Fruit fly (Drosophila melanogaster) whole organism, embryonic: ENCODE measurements around the gene Gnpat.

Experiments
- CG10462 ChIP-seq: fragments of 200-800 bp; sonication (Bioruptor generic); optimal IDR thresholded peaks from 2 replicates; lab custom pipeline; 2016; ENCODE audit warnings: missing biosample characterization, missing genetic modification characterization
- CG14014 ChIP-seq: fragments of 200-800 bp; sonication (Bioruptor generic); IDR thresholded peaks from 2 replicates; pipeline ENCODE4 v1.3.6; 2022; ENCODE audit warnings: missing biosample characterization, missing genetic modification characterization
- CG14710 ChIP-seq: fragments of 200-800 bp; sonication (Bioruptor generic); optimal IDR thresholded peaks from 3 replicates; lab custom pipeline; 2019; ENCODE audit warnings: missing biosample characterization, mild to moderate bottlenecking, missing genetic modification characterization, moderate library complexity
- CG16813 ChIP-seq: fragments of 200-800 bp; sonication (Bioruptor generic); IDR thresholded peaks from 3 replicates; pipeline ENCODE4 v1.3.6; 2022; ENCODE audit warnings: missing biosample characterization, missing genetic modification characterization; ENCODE audit not compliant: partially characterized antibody
- CG17186 ChIP-seq: fragments of 200-800 bp; sonication (Bioruptor generic); optimal IDR thresholded peaks from 3 replicates; lab custom pipeline; 2017; ENCODE audit warnings: missing biosample characterization, missing genetic modification reagents, missing genetic modification characterization
- CG18262 ChIP-seq: fragments of 200-800 bp; optimal IDR thresholded peaks from 3 replicates; lab custom pipeline; 2019; ENCODE audit warnings: missing biosample characterization, mild to moderate bottlenecking, missing genetic modification characterization, moderate library complexity
- CG18619 ChIP-seq: fragments of 200-800 bp; sonication (Bioruptor generic); optimal IDR thresholded peaks from 3 replicates; lab custom pipeline; 2017; ENCODE audit warnings: missing biosample characterization, mild to moderate bottlenecking, missing genetic modification characterization
- CG2129 ChIP-seq: fragments of 200-800 bp; sonication (Bioruptor generic); IDR thresholded peaks from 2 replicates; pipeline ENCODE4 v1.3.6; 2022; ENCODE audit warnings: missing biosample characterization, missing genetic modification characterization; ENCODE audit not compliant: partially characterized antibody
- CG2889 ChIP-seq: fragments of 200-800 bp; sonication (Bioruptor generic); IDR thresholded peaks from 3 replicates; pipeline ENCODE4 v1.3.6; 2022; ENCODE audit warnings: missing biosample characterization, missing genetic modification characterization
- CG34224 ChIP-seq: fragments of 200-800 bp; sonication (Bioruptor generic); IDR thresholded peaks from 3 replicates; pipeline ENCODE4 v1.3.6; 2022; ENCODE audit warnings: missing biosample characterization, missing genetic modification characterization; ENCODE audit not compliant: partially characterized antibody
- CG34376 ChIP-seq: fragments of 200-800 bp; sonication (Bioruptor generic); optimal IDR thresholded peaks from 2 replicates; lab custom pipeline; 2018; ENCODE audit warnings: missing biosample characterization, mild to moderate bottlenecking, missing genetic modification characterization
- CG3847 ChIP-seq: fragments of 200-800 bp; sonication (Bioruptor generic); IDR thresholded peaks from 2 replicates; pipeline ENCODE4 v1.3.6; 2022; ENCODE audit warnings: missing biosample characterization, missing genetic modification characterization
- CG42726 ChIP-seq: fragments of 200-800 bp; sonication (Bioruptor generic); IDR thresholded peaks from 2 replicates; pipeline ENCODE4 v1.3.6; 2022; ENCODE audit warnings: missing biosample characterization, missing genetic modification characterization; ENCODE audit not compliant: partially characterized antibody
- CG4360 ChIP-seq: fragments of 200-800 bp; sonication (Bioruptor generic); IDR thresholded peaks from 2 replicates; pipeline ENCODE4 v1.3.6; 2022; ENCODE audit warnings: missing biosample characterization, missing genetic modification characterization
- CG7786 ChIP-seq: fragments of 200-800 bp; sonication (Bioruptor generic); optimal IDR thresholded peaks from 2 replicates; lab custom pipeline; 2016; ENCODE audit warnings: missing biosample characterization, missing genetic modification characterization
- CG8944 ChIP-seq: fragments of 200-800 bp; sonication (Bioruptor generic); optimal IDR thresholded peaks from 3 replicates; lab custom pipeline; 2016; ENCODE audit warnings: missing biosample characterization, missing genetic modification characterization
- CG9727 ChIP-seq: fragments of 200-800 bp; sonication (Bioruptor generic); optimal IDR thresholded peaks from 3 replicates; lab custom pipeline; 2017; ENCODE audit warnings: missing biosample characterization, mild to moderate bottlenecking, missing genetic modification characterization
- CHES-1-like ChIP-seq: fragments of 200-800 bp; sonication (Bioruptor generic); optimal IDR thresholded peaks from 2 replicates; lab custom pipeline; 2016; ENCODE audit warnings: missing biosample characterization, missing genetic modification characterization
- Dp ChIP-seq: fragments of 200-800 bp; sonication (Bioruptor generic); optimal IDR thresholded peaks from 2 replicates; lab custom pipeline; 2018; ENCODE audit warnings: missing biosample characterization, mild to moderate bottlenecking, missing genetic modification characterization, moderate library complexity
- Ets97D ChIP-seq: fragments of 200-800 bp; sonication (Bioruptor generic); optimal IDR thresholded peaks from 3 replicates; lab custom pipeline; 2016; ENCODE audit warnings: missing biosample characterization, missing genetic modification characterization
- HHEX ChIP-seq: fragments of 200-800 bp; sonication (Bioruptor generic); optimal IDR thresholded peaks from 3 replicates; lab custom pipeline; 2017; ENCODE audit warnings: missing biosample characterization, mild to moderate bottlenecking, missing genetic modification characterization, missing genetic modification reagents
- HLH3B ChIP-seq: fragments of 200-800 bp; sonication (Bioruptor generic); IDR thresholded peaks from 2 replicates; pipeline ENCODE4 v1.3.6; 2022; ENCODE audit warnings: missing biosample characterization, missing genetic modification characterization
- HLH4C ChIP-seq: fragments of 200-800 bp; sonication (Bioruptor generic); IDR thresholded peaks from 3 replicates; pipeline ENCODE4 v1.3.6; 2022; ENCODE audit warnings: missing biosample characterization, missing genetic modification characterization; ENCODE audit not compliant: partially characterized antibody
- Hey ChIP-seq: fragments of 200-800 bp; sonication (Bioruptor generic); optimal IDR thresholded peaks from 3 replicates; lab custom pipeline; 2018; ENCODE audit warnings: missing biosample characterization, mild to moderate bottlenecking, missing genetic modification characterization
- Hsf ChIP-seq: fragments of 200-800 bp; sonication (Bioruptor generic); optimal IDR thresholded peaks from 3 replicates; lab custom pipeline; 2016; ENCODE audit warnings: missing biosample characterization, missing genetic modification characterization
- MESR4 ChIP-seq: fragments of 200-800 bp; sonication (Bioruptor generic); optimal IDR thresholded peaks from 2 replicates; lab custom pipeline; 2018; ENCODE audit warnings: missing biosample characterization, mild to moderate bottlenecking, missing genetic modification characterization, moderate library complexity
- Mad ChIP-seq: fragments of 200-800 bp; sonication (Bioruptor generic); optimal IDR thresholded peaks from 2 replicates; lab custom pipeline; 2016; ENCODE audit warnings: missing biosample characterization, missing genetic modification characterization
- Mrtf ChIP-seq: fragments of 200-800 bp; sonication (Bioruptor generic); IDR thresholded peaks from 3 replicates; pipeline ENCODE4 v1.3.6; 2022; ENCODE audit warnings: missing biosample characterization, missing genetic modification characterization
- Myb ChIP-seq: fragments of 200-800 bp; sonication (Bioruptor generic); optimal IDR thresholded peaks from 2 replicates; lab custom pipeline; 2016; ENCODE audit warnings: missing biosample characterization, missing genetic modification characterization
- Opbp ChIP-seq: fragments of 200-800 bp; sonication (Bioruptor generic); IDR thresholded peaks from 3 replicates; pipeline ENCODE4 v1.3.6; 2022; ENCODE audit warnings: missing biosample characterization, missing genetic modification characterization; ENCODE audit not compliant: partially characterized antibody
- Ravus ChIP-seq: fragments of 200-800 bp; sonication (Bioruptor generic); IDR thresholded peaks from 2 replicates; pipeline ENCODE4 v1.3.6; 2022; ENCODE audit warnings: missing biosample characterization, missing genetic modification characterization
- Rfx ChIP-seq: fragments of 200-800 bp; sonication (Bioruptor generic); IDR thresholded peaks from 2 replicates; pipeline ENCODE4 v1.3.6; 2022; ENCODE audit warnings: missing biosample characterization, missing genetic modification characterization
- Sin3A ChIP-seq: fragments of >200 bp; optimal IDR thresholded peaks from 2 replicates; lab custom pipeline; 2018
- Taf1 ChIP-seq: fragments of 200-800 bp; sonication (Bioruptor generic); IDR thresholded peaks from 2 replicates; pipeline ENCODE4 v1.3.6; 2022; ENCODE audit warnings: missing biosample characterization, missing genetic modification characterization
- az2 ChIP-seq: fragments of 200-800 bp; sonication (Bioruptor generic); optimal IDR thresholded peaks from 3 replicates; lab custom pipeline; 2016; ENCODE audit warnings: missing biosample characterization, missing genetic modification characterization
- dpn ChIP-seq, 2 experiments: fragments of 200-800 bp; sonication (Bioruptor generic); optimal IDR thresholded peaks; 3 replicates each; lab custom pipeline; 2016; ENCODE audit warnings: missing biosample characterization in 2 of 2, missing genetic modification characterization in 2 of 2
- ftz-f1 ChIP-seq: fragments of 200-800 bp; sonication (Bioruptor generic); optimal IDR thresholded peaks from 2 replicates; lab custom pipeline; 2016; ENCODE audit warnings: missing biosample characterization, missing genetic modification characterization
- gt ChIP-seq: fragments of 200-800 bp; sonication (Bioruptor generic); IDR thresholded peaks from 2 replicates; pipeline ENCODE4 v1.3.6; 2022; ENCODE audit warnings: missing biosample characterization, missing genetic modification characterization
- hbn ChIP-seq: fragments of 200-800 bp; sonication (Bioruptor generic); IDR thresholded peaks from 2 replicates; pipeline ENCODE4 v1.3.6; 2022; ENCODE audit warnings: missing biosample characterization, missing genetic modification characterization; ENCODE audit not compliant: partially characterized antibody
- hkb ChIP-seq, 2 experiments: fragments of 200-800 bp in 1 of 2; fragments of >200 bp in 1 of 2; sonication (Bioruptor generic) in 1 of 2; IDR thresholded peaks in 1 of 2; optimal IDR thresholded peaks in 1 of 2; 2 replicates each; pipeline versions ENCODE4 v1.3.6 to Lab custom; 2017 to 2022; ENCODE audit warnings: missing biosample characterization in 1 of 2, missing genetic modification characterization in 1 of 2
- jumu ChIP-seq: fragments of 200-800 bp; sonication (Bioruptor generic); optimal IDR thresholded peaks from 3 replicates; lab custom pipeline; 2016; ENCODE audit warnings: missing biosample characterization, missing genetic modification characterization
- knrl ChIP-seq: fragments of 200-800 bp; sonication (Bioruptor generic); IDR thresholded peaks from 3 replicates; pipeline ENCODE4 v1.3.6; 2022; ENCODE audit warnings: missing biosample characterization, missing genetic modification characterization; ENCODE audit not compliant: partially characterized antibody
- mirr ChIP-seq: fragments of 200-800 bp; sonication (Bioruptor generic); optimal IDR thresholded peaks from 3 replicates; lab custom pipeline; 2018; ENCODE audit warnings: missing biosample characterization, mild to moderate bottlenecking, missing genetic modification characterization
- org-1 ChIP-seq: fragments of 200-800 bp; sonication (Bioruptor generic); optimal IDR thresholded peaks from 2 replicates; lab custom pipeline; 2017; ENCODE audit warnings: missing biosample characterization, missing genetic modification characterization
- pzg ChIP-seq: fragments of 200-800 bp; sonication (Bioruptor generic); optimal IDR thresholded peaks from 3 replicates; lab custom pipeline; 2018; ENCODE audit warnings: missing biosample characterization, mild to moderate bottlenecking, missing genetic modification characterization, moderate library complexity
- ranshi ChIP-seq: fragments of 200-800 bp; sonication (Bioruptor generic); IDR thresholded peaks from 2 replicates; pipeline ENCODE4 v1.3.6; 2022; ENCODE audit warnings: missing biosample characterization, missing genetic modification characterization
- sna ChIP-seq: fragments of 200-800 bp; sonication (Bioruptor generic); IDR thresholded peaks from 2 replicates; pipeline ENCODE4 v1.3.6; 2022; ENCODE audit warnings: missing biosample characterization, missing genetic modification characterization; ENCODE audit not compliant: partially characterized antibody
- sqz ChIP-seq: fragments of 200-800 bp; sonication (Bioruptor generic); optimal IDR thresholded peaks from 3 replicates; lab custom pipeline; 2018; ENCODE audit warnings: missing biosample characterization, mild to moderate bottlenecking, missing genetic modification characterization
- tio ChIP-seq: fragments of 200-800 bp; sonication (Bioruptor generic); optimal IDR thresholded peaks from 2 replicates; lab custom pipeline; 2017; ENCODE audit warnings: missing biosample characterization, missing genetic modification characterization, inconsistent platforms
- vvl ChIP-seq: fragments of 200-800 bp; sonication (Bioruptor generic); IDR thresholded peaks from 2 replicates; pipeline ENCODE4 v1.3.6; 2022; ENCODE audit warnings: missing biosample characterization, missing genetic modification characterization
- zf30C ChIP-seq: fragments of 200-800 bp; sonication (Bioruptor generic); optimal IDR thresholded peaks from 3 replicates; lab custom pipeline; 2018; ENCODE audit warnings: missing biosample characterization, mild to moderate bottlenecking, missing genetic modification characterization

The Gnpat gene

DNA sequence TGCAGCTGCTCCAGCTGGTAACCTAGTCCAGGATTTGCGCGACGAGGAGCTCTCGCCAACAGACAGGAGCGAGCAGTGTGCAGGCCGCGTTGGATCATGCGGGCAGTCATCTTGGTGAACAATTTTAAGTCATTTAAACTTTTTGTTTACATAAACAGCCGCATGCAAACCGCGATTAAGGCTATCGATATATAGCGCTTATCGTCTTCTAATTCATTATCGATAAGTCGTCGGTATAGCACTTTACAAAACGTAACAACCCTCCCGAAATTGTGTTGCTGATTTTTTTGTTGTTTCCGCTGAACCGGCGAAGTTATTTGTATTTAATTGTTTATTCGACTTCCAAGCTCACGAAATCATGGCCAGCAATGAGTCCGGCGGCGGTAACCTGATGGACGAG, 14.0 kb downstream of the Gnpat start, which contains the start of the genes CG4553 and MED28 (continued):
- no peak for TF ChIP-seq ranshi (GFP tag; lab: Robert Waterston, UW)
- TF ChIP-seq org-1 (GFP tag; lab: Kevin White, UChicago) = no peak
- TF ChIP-seq az2 (GFP tag; lab: Kevin White, UChicago) = no peak
- TF ChIP-seq CG14710 (tag; lab: Kevin White, UChicago) = peak; percentile 4
- no peak for TF ChIP-seq CG18262 (tag; lab: Kevin White, UChicago)
- TF ChIP-seq jumu (GFP tag; lab: Kevin White, UChicago) = no peak
- no peak for TF ChIP-seq HHEX (GFP tag; lab: Kevin White, UChicago)
- TF ChIP-seq Sin3A (lab: Kevin White, UChicago) = peak; percentile 38
- peak; percentile 79 for TF ChIP-seq CG16813 (GFP tag; lab: Robert Waterston, UW)
- TF ChIP-seq hkb (optimal IDR thresholded peaks at IDR 0.05; lab: Kevin White, UChicago) = no peak
- no peak for TF ChIP-seq hkb (GFP tag; IDR thresholded peaks at IDR 0.05; lab: Robert Waterston, UW)
- TF ChIP-seq sqz = peak; percentile 13
- TF ChIP-seq hbn (GFP tag; lab: Robert Waterston, UW) = peak; percentile 85
- TF ChIP-seq Ravus (GFP tag; lab: Robert Waterston, UW) = no peak
- TF ChIP-seq tio (GFP tag; lab: Kevin White, UChicago) = no peak
- no peak for TF ChIP-seq Taf1 (GFP tag; lab: Robert Waterston, UW)
- TF ChIP-seq CG9727 (GFP tag; lab: Kevin White, UChicago) = no peak
- peak; percentile 60 for TF ChIP-seq Ets97D (GFP tag; lab: Kevin White, UChicago)
- no peak for TF ChIP-seq CG8944 (GFP tag; lab: Kevin White, UChicago)
- TF ChIP-seq dpn (GFP tag; optimal IDR thresholded peaks at IDR 0.05; lab: Kevin White, UChicago) = no peak
- no peak for TF ChIP-seq Hsf (GFP tag; lab: Kevin White, UChicago)
- TF ChIP-seq CG2129 (GFP tag; lab: Robert Waterston, UW) = peak; percentile 55
- 0 out of 2 replicates have a peak, but pooled peaks have one; percentile 28 for TF ChIP-seq vvl (GFP tag; lab: Robert Waterston, UW)
- TF ChIP-seq CG3847 (GFP tag; lab: Robert Waterston, UW) = no peak
- peak; percentile 45 for TF ChIP-seq Myb (GFP tag; lab: Kevin White, UChicago)
- peak; percentile 50 for TF ChIP-seq pzg
- peak; percentile 58 for TF ChIP-seq MESR4 (GFP tag; lab: Kevin White, UChicago)
- no peak for TF ChIP-seq CG18619 (GFP tag; lab: Kevin White, UChicago)
- TF ChIP-seq CHES-1-like (GFP tag; lab: Kevin White, UChicago) = no peak
- TF ChIP-seq CG14014 = no peak
- no peak for TF ChIP-seq mirr (GFP tag; lab: Kevin White, UChicago)
- TF ChIP-seq Hey (tag; lab: Kevin White, UChicago) = no peak
- TF ChIP-seq knrl (GFP tag; lab: Robert Waterston, UW) = peak; percentile 71
- TF ChIP-seq Opbp (GFP tag; lab: Robert Waterston, UW) = peak; percentile 87; the same call in 2 of the 3 replicates
- TF ChIP-seq gt = no peak
- no peak for TF ChIP-seq zf30C
- no peak for TF ChIP-seq CG10462 (GFP tag; lab: Kevin White, UChicago)
- TF ChIP-seq CG17186 = peak; percentile 60
- TF ChIP-seq CG34376 = peak; percentile 22
- TF ChIP-seq Dp (GFP tag; lab: Kevin White, UChicago) = peak; percentile 61
- TF ChIP-seq CG2889 (GFP tag; lab: Robert Waterston, UW) = no peak
- TF ChIP-seq Mad = no peak
- TF ChIP-seq CG7786 (GFP tag; lab: Kevin White, UChicago) = no peak
- TF ChIP-seq ftz-f1 (GFP tag; lab: Kevin White, UChicago) = no peak
- no peak for TF ChIP-seq CG4360 (GFP tag; lab: Robert Waterston, UW)
- TF ChIP-seq CG34224 (GFP tag; lab: Robert Waterston, UW) = peak; percentile 89
- TF ChIP-seq sna (GFP tag; lab: Robert Waterston, UW) = peak; percentile 87
- no peak for TF ChIP-seq Mrtf (GFP tag; lab: Robert Waterston, UW)
- TF ChIP-seq HLH3B = no peak
- TF ChIP-seq CG42726 = peak; percentile 64; the same call in 1 of the 2 replicates
- peak; percentile 85 for TF ChIP-seq HLH4C (GFP tag; lab: Robert Waterston, UW)
- 0 out of 2 replicates have a peak, but pooled peaks have one; percentile 8 for TF ChIP-seq Rfx (GFP tag; lab: Robert Waterston, UW)
